Worm (Caenorhabditis elegans) whole organism, L4 larva: ENCODE results near the gene shpk-1.

Experiments used
- F44E2.7 ChIP-seq: fragments of 200-800 bp; sonication (Bioruptor generic); IDR thresholded peaks from 2 replicates; pipeline ENCODE4 v2.1.2; 2022; ENCODE audit warnings: missing genetic modification characterization, missing compliant biosample characterization
- F49E8.2 ChIP-seq: sonication (generic microtip); optimal IDR thresholded peaks from 2 replicates; lab custom pipeline; 2016; ENCODE audit warnings: missing compliant biosample characterization, mild to moderate bottlenecking, missing genetic modification characterization, borderline replicate concordance
- T20F7.1 ChIP-seq: fragments of 200-800 bp; sonication (Bioruptor generic); optimal IDR thresholded peaks from 2 replicates; lab custom pipeline; 2018; ENCODE audit warnings: mild to moderate bottlenecking, missing genetic modification characterization, missing compliant biosample characterization
- Y105C5A.15 ChIP-seq: fragments of 200-800 bp; sonication (Bioruptor generic); IDR thresholded peaks from 2 replicates; pipeline ENCODE4 v1.3.6; 2022; ENCODE audit warnings: missing genetic modification characterization, missing compliant biosample characterization
- Y48G9A.11 ChIP-seq: fragments of 200-800 bp; sonication (Bioruptor generic); IDR thresholded peaks from 2 replicates; pipeline ENCODE4 v1.3.6; 2022; ENCODE audit warnings: missing genetic modification reagents, missing genetic modification characterization, missing compliant biosample characterization
- Y75B8A.6 ChIP-seq: fragments of 200-800 bp; sonication (Bioruptor generic); IDR thresholded peaks from 2 replicates; pipeline ENCODE4 v1.3.6; 2022; ENCODE audit warnings: missing genetic modification reagents, missing genetic modification characterization, missing compliant biosample characterization
- ZK546.5 ChIP-seq, 2 experiments: sonication (generic microtip); optimal IDR thresholded peaks; 2 replicates each; lab custom pipeline; 2017; ENCODE audit warnings: missing biosample characterization in 2 of 2, missing genetic modification characterization in 2 of 2
- aha-1 ChIP-seq: fragments of 150-350 bp; peaks from one replicate; lab custom pipeline; 2014; ENCODE audit warnings: missing biosample characterization, missing genetic modification characterization
- aly-2 ChIP-seq: sonication (generic microtip); optimal IDR thresholded peaks from 2 replicates; lab custom pipeline; 2018; ENCODE audit warnings: missing biosample characterization, missing genetic modification characterization
- ama-1 ChIP-seq: fragments of 150-350 bp; optimal IDR thresholded peaks from 2 replicates; lab custom pipeline; 2014; ENCODE audit warnings: inconsistent platforms, mixed read lengths
- attf-4 ChIP-seq: sonication (generic microtip); optimal IDR thresholded peaks from 3 replicates; lab custom pipeline; 2017; ENCODE audit warnings: missing biosample characterization, missing genetic modification characterization
- ceh-20 ChIP-seq: fragments of 200-800 bp; sonication (Bioruptor generic); IDR thresholded peaks from 2 replicates; pipeline ENCODE4 v1.3.6; 2022; ENCODE audit warnings: missing genetic modification reagents, missing genetic modification characterization, missing compliant biosample characterization
- ceh-28 ChIP-seq: fragments of 150-350 bp; optimal IDR thresholded peaks from 2 replicates; lab custom pipeline; 2014; ENCODE audit warnings: missing biosample characterization, missing genetic modification reagents, missing genetic modification characterization
- ceh-62 ChIP-seq: sonication (generic microtip); optimal IDR thresholded peaks from 2 replicates; lab custom pipeline; 2017; ENCODE audit warnings: missing biosample characterization, missing genetic modification characterization
- ces-1 ChIP-seq: fragments of 150-350 bp; sonication (generic microtip); optimal IDR thresholded peaks from 4 replicates; lab custom pipeline; 2014; ENCODE audit warnings: missing biosample characterization, missing genetic modification reagents, missing genetic modification characterization
- cey-2 ChIP-seq: sonication (generic microtip); optimal IDR thresholded peaks from 3 replicates; lab custom pipeline; 2017; ENCODE audit warnings: missing genetic modification characterization, mild to moderate bottlenecking, missing compliant biosample characterization, antibody characterized with exemption, borderline replicate concordance; ENCODE audit not compliant: insufficient read depth
- daf-8 ChIP-seq: fragments of 200-800 bp; sonication (Bioruptor generic); IDR thresholded peaks from 2 replicates; pipeline ENCODE4 v1.3.6; 2022; ENCODE audit warnings: missing genetic modification characterization, missing compliant biosample characterization
- dmd-8 ChIP-seq: fragments of 200-800 bp; sonication (Bioruptor generic); IDR thresholded peaks from 2 replicates; pipeline ENCODE4 v1.3.6; 2022; ENCODE audit warnings: missing genetic modification characterization, missing compliant biosample characterization
- dpl-1 ChIP-seq: fragments of 150-350 bp; optimal IDR thresholded peaks from 2 replicates; lab custom pipeline; 2014; ENCODE audit warnings: missing biosample characterization, missing genetic modification reagents, missing genetic modification characterization
- duxl-1 ChIP-seq: sonication (generic microtip); optimal IDR thresholded peaks from 2 replicates; lab custom pipeline; 2016; ENCODE audit warnings: mild to moderate bottlenecking, missing genetic modification characterization, moderate library complexity, missing compliant biosample characterization; ENCODE audit not compliant: poor library complexity
- fkh-10 ChIP-seq: fragments of 150-350 bp; optimal IDR thresholded peaks from 2 replicates; lab custom pipeline; 2014; ENCODE audit warnings: missing biosample characterization, missing genetic modification reagents, missing genetic modification characterization
- gei-8 ChIP-seq: fragments of 200-800 bp; sonication (Bioruptor generic); optimal IDR thresholded peaks from 2 replicates; lab custom pipeline; 2018; ENCODE audit warnings: mild to moderate bottlenecking, missing genetic modification characterization, missing compliant biosample characterization
- hif-1 ChIP-seq, 2 experiments: sonication (generic microtip); optimal IDR thresholded peaks; 2 replicates each; lab custom pipeline; 2016 to 2017; ENCODE audit warnings: missing compliant biosample characterization in 2 of 2, missing genetic modification characterization in 2 of 2, missing genetic modification reagents in 2 of 2, missing genotype in 2 of 2, mild to moderate bottlenecking in 1 of 2
- hlh-30 ChIP-seq: sonication (generic microtip); optimal IDR thresholded peaks from 2 replicates; lab custom pipeline; 2017; ENCODE audit warnings: antibody characterized with exemption, mild to moderate bottlenecking, missing genetic modification characterization, missing compliant biosample characterization; ENCODE audit not compliant: insufficient read depth
- hmg-1.1 ChIP-seq: fragments of 200-800 bp; sonication (Bioruptor generic); IDR thresholded peaks from 2 replicates; pipeline ENCODE4 v1.3.6; 2022; ENCODE audit warnings: missing genetic modification reagents, missing genetic modification characterization, missing compliant biosample characterization
- lim-7 ChIP-seq: fragments of 200-800 bp; sonication (Bioruptor generic); IDR thresholded peaks from 2 replicates; pipeline ENCODE4 v1.3.6; 2022; ENCODE audit warnings: missing genetic modification characterization, missing compliant biosample characterization
- lin-13 ChIP-seq: fragments of 150-350 bp; optimal IDR thresholded peaks from 2 replicates; lab custom pipeline; 2014; ENCODE audit warnings: missing biosample characterization, missing genetic modification reagents, missing genetic modification characterization
- lin-38 ChIP-seq: fragments of 200-800 bp; sonication (Bioruptor generic); IDR thresholded peaks from 2 replicates; pipeline ENCODE4 v1.3.6; 2022; ENCODE audit warnings: missing genetic modification reagents, missing genetic modification characterization, missing compliant biosample characterization
- lin-39 ChIP-seq: fragments of 150-350 bp; optimal IDR thresholded peaks from 2 replicates; lab custom pipeline; 2014; ENCODE audit warnings: missing biosample characterization, missing genetic modification reagents, missing genetic modification characterization
- lir-3 ChIP-seq: sonication (generic microtip); optimal IDR thresholded peaks from 2 replicates; lab custom pipeline; 2016; ENCODE audit warnings: mild to moderate bottlenecking, missing genetic modification characterization, missing compliant biosample characterization
- madf-9 ChIP-seq: fragments of 200-800 bp; sonication (Bioruptor generic); conservative IDR thresholded peaks from 2 replicates; pipeline ENCODE4 v1.3.6; 2022; ENCODE audit warnings: missing genetic modification reagents, missing genetic modification characterization, missing compliant biosample characterization
- mxl-2 ChIP-seq: fragments of 200-800 bp; sonication (Bioruptor generic); conservative IDR thresholded peaks from 2 replicates; pipeline ENCODE4 v1.3.6; 2022; ENCODE audit warnings: missing genetic modification reagents, missing genetic modification characterization, missing compliant biosample characterization
- nhr-102 ChIP-seq: sonication (generic microtip); optimal IDR thresholded peaks from 2 replicates; lab custom pipeline; 2016; ENCODE audit warnings: mild to moderate bottlenecking, missing genetic modification characterization, moderate library complexity, missing compliant biosample characterization
- nhr-111 ChIP-seq: fragments of 200-800 bp; sonication (Bioruptor generic); optimal IDR thresholded peaks from 2 replicates; lab custom pipeline; 2018; ENCODE audit warnings: mild to moderate bottlenecking, missing genetic modification characterization, missing compliant biosample characterization
- nhr-237 ChIP-seq: sonication (generic microtip); optimal IDR thresholded peaks from 2 replicates; lab custom pipeline; 2017; ENCODE audit warnings: missing biosample characterization, missing genetic modification characterization
- nhr-28 ChIP-seq: fragments of 150-350 bp; optimal IDR thresholded peaks from 2 replicates; lab custom pipeline; 2014; ENCODE audit warnings: missing biosample characterization, missing genetic modification characterization
- nhr-41 ChIP-seq: fragments of 200-800 bp; sonication (Bioruptor generic); IDR thresholded peaks from 2 replicates; pipeline ENCODE4 v1.3.6; 2022; ENCODE audit warnings: missing genetic modification reagents, missing genetic modification characterization, missing compliant biosample characterization
- nhr-42 ChIP-seq: fragments of 200-800 bp; sonication (Bioruptor generic); IDR thresholded peaks from 2 replicates; pipeline ENCODE4 v1.3.6; 2022; ENCODE audit warnings: missing genetic modification characterization, missing compliant biosample characterization
- nhr-48 ChIP-seq: sonication (generic microtip); optimal IDR thresholded peaks from 2 replicates; lab custom pipeline; 2016; ENCODE audit warnings: mild to moderate bottlenecking, missing genetic modification characterization, missing compliant biosample characterization
- rbr-2 ChIP-seq: sonication (generic microtip); optimal IDR thresholded peaks from 2 replicates; lab custom pipeline; 2016; ENCODE audit warnings: missing genotype, missing genetic modification characterization, missing compliant biosample characterization
- set-16 ChIP-seq: fragments of 200-800 bp; sonication (Bioruptor generic); IDR thresholded peaks from 2 replicates; pipeline ENCODE4 v1.3.6; 2022; ENCODE audit warnings: missing genetic modification reagents, missing genetic modification characterization, missing compliant biosample characterization
- skn-1 ChIP-seq: fragments of 150-350 bp; optimal IDR thresholded peaks from 2 replicates; lab custom pipeline; 2014; ENCODE audit warnings: missing biosample characterization, missing genetic modification characterization
- snpc-4 ChIP-seq: fragments of 150-350 bp; optimal IDR thresholded peaks from 2 replicates; lab custom pipeline; 2014; ENCODE audit warnings: missing biosample characterization, missing genetic modification characterization
- spr-1 ChIP-seq: sonication (generic microtip); optimal IDR thresholded peaks from 2 replicates; lab custom pipeline; 2016; ENCODE audit warnings: mild to moderate bottlenecking, missing genetic modification characterization, missing compliant biosample characterization
- spr-3 ChIP-seq: fragments of 200-800 bp; sonication (Bioruptor generic); optimal IDR thresholded peaks from 2 replicates; lab custom pipeline; 2018; ENCODE audit warnings: mild to moderate bottlenecking, missing genetic modification characterization, missing compliant biosample characterization
- tag-97 ChIP-seq: fragments of 200-800 bp; sonication (Bioruptor generic); IDR thresholded peaks from 2 replicates; pipeline ENCODE4 v1.3.6; 2022; ENCODE audit warnings: missing genetic modification characterization, missing compliant biosample characterization
- unc-130 ChIP-seq: sonication (generic microtip); optimal IDR thresholded peaks from 2 replicates; lab custom pipeline; 2016; ENCODE audit warnings: missing genetic modification reagents, missing genetic modification characterization, missing compliant biosample characterization
- zag-1 ChIP-seq: fragments of 150-350 bp; optimal IDR thresholded peaks from 2 replicates; lab custom pipeline; 2014; ENCODE audit warnings: missing biosample characterization, missing genetic modification characterization
- zfp-3 ChIP-seq: fragments of 200-800 bp; sonication (Bioruptor generic); conservative IDR thresholded peaks from 2 replicates; pipeline ENCODE4 v1.3.6; 2022; ENCODE audit warnings: missing genetic modification reagents, missing genetic modification characterization, missing compliant biosample characterization
- zip-11 ChIP-seq: fragments of 200-800 bp; sonication (Bioruptor generic); IDR thresholded peaks from 2 replicates; pipeline ENCODE4 v1.3.6; 2022; ENCODE audit warnings: missing genetic modification characterization, missing compliant biosample characterization
- ztf-11 ChIP-seq: fragments of 150-350 bp; optimal IDR thresholded peaks from 2 replicates; lab custom pipeline; 2014; ENCODE audit warnings: missing biosample characterization, missing genetic modification characterization
- ztf-7 ChIP-seq: fragments of 150-350 bp; optimal IDR thresholded peaks from 2 replicates; lab custom pipeline; 2014; ENCODE audit warnings: missing biosample characterization, missing genetic modification characterization

The shpk-1 gene

ce11 chrIII:13643534-13643933 lies 35.7 kb downstream of the shpk-1 start, which contains the start of the genes drr-2 and set-16 (continued):
- TF ChIP-seq ama-1 (lab: Kevin White, UChicago): peak; percentile 45
- peak; percentile 98 for TF ChIP-seq nhr-42 (GFP tag; lab: Robert Waterston, UW)
- TF ChIP-seq Y75B8A.6 (GFP tag; lab: Robert Waterston, UW): peak; percentile 97
- peak; percentile 81 for TF ChIP-seq lir-3 (tag; lab: Kevin White, UChicago)
- TF ChIP-seq dmd-8 (GFP tag; lab: Robert Waterston, UW): 0 out of 2 replicates have a peak, but pooled peaks have one; percentile 51
- TF ChIP-seq daf-8 (GFP tag; lab: Robert Waterston, UW): no peak
- peak; percentile 98 for TF ChIP-seq unc-130 (GFP tag; lab: Kevin White, UChicago)
- TF ChIP-seq snpc-4 (tag; lab: Kevin White, UChicago): no peak
- TF ChIP-seq aha-1 (tag; lab: Kevin White, UChicago): peak; percentile 100
- peak; percentile 96 for TF ChIP-seq nhr-48
- peak; percentile 87 for TF ChIP-seq gei-8 (GFP tag; lab: Kevin White, UChicago)
- peak; percentile 97 for TF ChIP-seq spr-3 (GFP tag; lab: Kevin White, UChicago)
- peak; percentile 20 for TF ChIP-seq ztf-11
- TF ChIP-seq Y48G9A.11 (GFP tag; lab: Robert Waterston, UW): peak; percentile 89
- peak; percentile 89 for TF ChIP-seq ztf-7 (tag; lab: Kevin White, UChicago)
- TF ChIP-seq nhr-102 (tag; lab: Kevin White, UChicago): peak; percentile 99
- TF ChIP-seq F44E2.7 (GFP tag; lab: Robert Waterston, UW): peak; percentile 96
- TF ChIP-seq attf-4 (tag; lab: Kevin White, UChicago): no peak
- TF ChIP-seq T20F7.1 (GFP tag; lab: Kevin White, UChicago): no peak
- peak; percentile 96 for TF ChIP-seq madf-9 (GFP tag; lab: Robert Waterston, UW)
- peak; percentile 69 for TF ChIP-seq zag-1 (tag; lab: Kevin White, UChicago)
- peak; percentile 92 for TF ChIP-seq fkh-10 (GFP tag; lab: Kevin White, UChicago)
- peak; percentile 61; the same call in 1 of the 2 replicates for TF ChIP-seq lim-7 (GFP tag; lab: Robert Waterston, UW)
- peak in 1 of 2 experiments; percentile 86 for TF ChIP-seq ZK546.5 (tag; optimal IDR thresholded peaks at IDR 0.05; lab: Kevin White, UChicago)
- TF ChIP-seq ceh-20 (GFP tag; lab: Robert Waterston, UW): peak; percentile 99
- peak; percentile 98 for TF ChIP-seq rbr-2 (tag; lab: Kevin White, UChicago)
- TF ChIP-seq zfp-3 (GFP tag; lab: Robert Waterston, UW): peak; percentile 99
- no peak for TF ChIP-seq lin-39
- peak; percentile 55 for TF ChIP-seq cey-2 (tag; lab: Kevin White, UChicago)
- peak; percentile 97 for TF ChIP-seq nhr-28 (tag; lab: Kevin White, UChicago)
- peak; percentile 88 for TF ChIP-seq mxl-2
- TF ChIP-seq lin-38: peak; percentile 96
- peak; percentile 67 for TF ChIP-seq nhr-237 (tag; lab: Kevin White, UChicago)
- peak; percentile 97 for TF ChIP-seq dpl-1
- peak; percentile 7 for TF ChIP-seq ceh-62
- no peak for TF ChIP-seq nhr-111
- TF ChIP-seq tag-97 (GFP tag; lab: Robert Waterston, UW): 0 out of 2 replicates have a peak, but pooled peaks have one; percentile 71
- TF ChIP-seq hmg-1.1 (GFP tag; lab: Robert Waterston, UW): peak; percentile 99
- TF ChIP-seq skn-1 (tag; lab: Kevin White, UChicago): peak; percentile 79
- TF ChIP-seq spr-1 (tag; lab: Kevin White, UChicago): peak; percentile 96
- peak; percentile 87 for TF ChIP-seq ces-1 (GFP tag; lab: Kevin White, UChicago)
- peak; percentile 96 for TF ChIP-seq duxl-1
- peak; percentile 81 for TF ChIP-seq nhr-41 (GFP tag; lab: Robert Waterston, UW)
- peak; percentile 99 for TF ChIP-seq lin-13 (GFP tag; lab: Kevin White, UChicago)
- 0 out of 2 replicates have a peak, but pooled peaks have one; percentile 41 for TF ChIP-seq zip-11
- no peak for TF ChIP-seq aly-2 (tag; lab: Kevin White, UChicago)
- peak; percentile 81 for TF ChIP-seq ceh-28
- peak; percentile 85 for TF ChIP-seq set-16
- TF ChIP-seq F49E8.2 (tag; lab: Kevin White, UChicago): peak; percentile 98
- TF ChIP-seq Y105C5A.15 (GFP tag; lab: Robert Waterston, UW): peak; percentile 66; the same call in 1 of the 2 replicates
- peak; percentile 87 to 93 for TF ChIP-seq hif-1 (tag; optimal IDR thresholded peaks at IDR 0.05; lab: Kevin White, UChicago)
- TF ChIP-seq hlh-30: peak; percentile 92
